Worm (Caenorhabditis elegans): ENCODE measurements around the gene ncx-3.

DNA sequence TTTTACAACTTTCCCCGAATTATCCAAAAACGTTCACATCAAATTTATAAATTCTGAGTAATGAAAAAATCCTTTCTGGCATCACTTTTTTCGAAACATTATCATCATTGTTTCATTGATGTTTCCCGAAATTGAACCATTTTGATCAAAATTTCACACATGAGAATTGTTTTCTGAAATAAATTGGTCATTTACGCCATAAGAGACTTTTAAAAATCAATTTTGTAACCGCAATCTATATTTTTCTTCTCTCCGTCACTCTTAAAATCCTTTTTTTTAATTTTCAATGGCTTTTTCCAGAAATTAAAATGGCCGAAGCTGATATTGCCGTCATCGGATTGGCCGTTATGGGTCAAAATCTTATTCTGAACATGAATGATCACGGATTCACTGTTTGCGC is 52.9 kb downstream of the ncx-3 start, which contains the start of gene T25B9.9:
- TF ChIP-seq tbx-2 (tag; optimal IDR thresholded peaks at IDR 0.05) (no peak), unc-55 (GFP tag; optimal IDR thresholded peaks at IDR 0.05) (no peak), pha-4 (tag; optimal IDR thresholded peaks at IDR 0.05) (no peak), ceh-19 (GFP tag; optimal IDR thresholded peaks at IDR 0.05) (no peak), sox-2 (GFP tag; IDR thresholded peaks at IDR 0.05) (no peak), odd-2 (tag; optimal IDR thresholded peaks at IDR 0.05) (no peak), nhr-11 (tag; optimal IDR thresholded peaks at IDR 0.05) (no peak), dmd-4 (tag; optimal IDR thresholded peaks at IDR 0.05; ENCODE audit: borderline replicate concordance) (no peak), sdc-2 (tag; optimal IDR thresholded peaks at IDR 0.05) (no peak), C08G9.2 (tag; optimal IDR thresholded peaks at IDR 0.05) (no peak), zip-5 (tag; optimal IDR thresholded peaks at IDR 0.05) (no peak), ceh-30 (tag; optimal IDR thresholded peaks at IDR 0.05) (no peak), sox-4 (tag; optimal IDR thresholded peaks at IDR 0.05) (no peak)

Data from whole organism, late embryonic.